Fruit fly (Drosophila melanogaster) whole organism, embryonic: ENCODE data around the gene CG14147.

ENCODE experiments used
- CG3163 ChIP-seq: fragments of 200-800 bp; sonication (Bioruptor generic); optimal IDR thresholded peaks from 3 replicates; lab custom pipeline; 2016; ENCODE audit warnings: missing biosample characterization, missing genetic modification characterization
- CkIIα-i1 ChIP-seq: fragments of 200-800 bp; sonication (Bioruptor generic); IDR thresholded peaks from 2 replicates; pipeline ENCODE4 v1.3.6; 2022; ENCODE audit warnings: missing biosample characterization, missing genetic modification characterization
- Hey ChIP-seq: fragments of 200-800 bp; sonication (Bioruptor generic); optimal IDR thresholded peaks from 3 replicates; lab custom pipeline; 2018; ENCODE audit warnings: missing biosample characterization, mild to moderate bottlenecking, missing genetic modification characterization
- Lpt ChIP-seq: fragments of >200 bp; optimal IDR thresholded peaks from 2 replicates; lab custom pipeline; 2018; ENCODE audit warnings: missing biosample characterization, missing genetic modification characterization
- corto ChIP-seq: fragments of 200-800 bp; sonication (Bioruptor generic); optimal IDR thresholded peaks from 2 replicates; lab custom pipeline; 2016; ENCODE audit warnings: missing biosample characterization, mild to moderate bottlenecking, missing genetic modification characterization, moderate library complexity
- cwo ChIP-seq: fragments of 200-800 bp; sonication (Bioruptor generic); optimal IDR thresholded peaks from 3 replicates; lab custom pipeline; 2017; ENCODE audit warnings: missing biosample characterization, missing genetic modification characterization, mild to moderate bottlenecking, moderate library complexity, missing genetic modification reagents
- en ChIP-seq: fragments of 200-800 bp; sonication (Bioruptor generic); optimal IDR thresholded peaks from 2 replicates; lab custom pipeline; 2016; ENCODE audit warnings: missing biosample characterization, missing genetic modification characterization
- gce ChIP-seq: fragments of 200-800 bp; sonication (Bioruptor generic); IDR thresholded peaks from 3 replicates; pipeline ENCODE4 v1.3.6; 2022; ENCODE audit warnings: missing biosample characterization, missing genetic modification characterization
- psq ChIP-seq: fragments of 200-800 bp; sonication (Bioruptor generic); optimal IDR thresholded peaks from 2 replicates; lab custom pipeline; 2017; ENCODE audit warnings: missing biosample characterization, missing genetic modification characterization
- toy ChIP-seq: fragments of 200-800 bp; sonication (Bioruptor generic); IDR thresholded peaks from 2 replicates; pipeline ENCODE4 v1.3.6; 2022; ENCODE audit warnings: missing biosample characterization, missing genetic modification characterization
- ttk ChIP-seq: fragments of 200-800 bp; sonication (Bioruptor generic); IDR thresholded peaks from 2 replicates; pipeline ENCODE4 v2.1.2; 2022; ENCODE audit warnings: missing biosample characterization, missing genetic modification characterization

dm6 chr3L:10952106-10952653, 20.3 kb upstream of the CG14147 start:
- TF ChIP-seq en (no peak), gce (GFP tag; lab: Robert Waterston, UW) (no peak), toy (no peak), psq (GFP tag; lab: Kevin White, UChicago) (no peak), CG3163 (GFP tag; lab: Kevin White, UChicago) (no peak), Lpt (GFP tag; lab: Kevin White, UChicago) (no peak), cwo (no peak), corto (GFP tag; lab: Kevin White, UChicago) (no peak), Hey (tag; lab: Kevin White, UChicago) (no peak), ttk (GFP tag; lab: Robert Waterston, UW) (no peak), CkIIα-i1 (GFP tag; lab: Robert Waterston, UW) (no peak)
